Fruit fly (Drosophila melanogaster) whole organism, embryonic: ENCODE measurements around the gene CG5805.

Experiments
- Asciz ChIP-seq: fragments of 200-800 bp; sonication (Bioruptor generic); optimal IDR thresholded peaks from 2 replicates; lab custom pipeline; 2017; ENCODE audit warnings: missing biosample characterization, mild to moderate bottlenecking, missing genetic modification characterization, missing genetic modification reagents
- CG10274 ChIP-seq: fragments of 200-800 bp; sonication (Bioruptor generic); optimal IDR thresholded peaks from 3 replicates; lab custom pipeline; 2017; ENCODE audit warnings: missing biosample characterization, mild to moderate bottlenecking, missing genetic modification characterization
- CG10431 ChIP-seq: fragments of 200-800 bp; sonication (Bioruptor generic); optimal IDR thresholded peaks from 3 replicates; lab custom pipeline; 2018; ENCODE audit warnings: missing biosample characterization, mild to moderate bottlenecking, missing genetic modification characterization
- CG10462 ChIP-seq: fragments of 200-800 bp; sonication (Bioruptor generic); optimal IDR thresholded peaks from 2 replicates; lab custom pipeline; 2016; ENCODE audit warnings: missing biosample characterization, missing genetic modification characterization
- CG10565 ChIP-seq: fragments of 200-800 bp; sonication (Bioruptor generic); optimal IDR thresholded peaks from 3 replicates; lab custom pipeline; 2016; ENCODE audit warnings: missing biosample characterization, mild to moderate bottlenecking, missing genetic modification characterization
- CG10654 ChIP-seq: fragments of 200-800 bp; sonication (Bioruptor generic); optimal IDR thresholded peaks from 2 replicates; lab custom pipeline; 2016; ENCODE audit warnings: missing biosample characterization, missing genetic modification characterization
- CG11093 ChIP-seq: fragments of 200-800 bp; sonication (Bioruptor generic); IDR thresholded peaks from 3 replicates; pipeline ENCODE4 v1.3.6; 2022; ENCODE audit warnings: missing biosample characterization, missing genetic modification characterization
- CG11696 ChIP-seq: fragments of 200-800 bp; sonication (Bioruptor generic); IDR thresholded peaks from 2 replicates; pipeline ENCODE4 v1.3.6; 2022; ENCODE audit warnings: missing biosample characterization, missing genetic modification characterization
- CG12744 ChIP-seq: fragments of 200-800 bp; sonication (Bioruptor generic); optimal IDR thresholded peaks from 2 replicates; lab custom pipeline; 2016; ENCODE audit warnings: missing biosample characterization, missing genetic modification characterization
- CG12942 ChIP-seq: fragments of 200-800 bp; sonication (Bioruptor generic); optimal IDR thresholded peaks from 3 replicates; lab custom pipeline; 2016; ENCODE audit warnings: missing biosample characterization, missing genetic modification characterization
- CG15514 ChIP-seq: fragments of 200-800 bp; sonication (Bioruptor generic); optimal IDR thresholded peaks from 3 replicates; lab custom pipeline; 2017; ENCODE audit warnings: missing biosample characterization, missing genetic modification characterization, mild to moderate bottlenecking, moderate library complexity, missing genetic modification reagents
- CG17186 ChIP-seq: fragments of 200-800 bp; sonication (Bioruptor generic); optimal IDR thresholded peaks from 3 replicates; lab custom pipeline; 2017; ENCODE audit warnings: missing biosample characterization, missing genetic modification reagents, missing genetic modification characterization
- CG17361 ChIP-seq: fragments of 200-800 bp; sonication (Bioruptor generic); IDR thresholded peaks from 3 replicates; pipeline ENCODE4 v1.3.6; 2022; ENCODE audit warnings: missing biosample characterization, missing genetic modification characterization
- CG17612 ChIP-seq: fragments of 200-800 bp; sonication (Bioruptor generic); IDR thresholded peaks from 2 replicates; pipeline ENCODE4 v1.3.6; 2022; ENCODE audit warnings: missing biosample characterization, missing genetic modification characterization
- CG2678 ChIP-seq: fragments of 200-800 bp; sonication (Bioruptor generic); optimal IDR thresholded peaks from 3 replicates; lab custom pipeline; 2019; ENCODE audit warnings: missing biosample characterization, mild to moderate bottlenecking, missing genetic modification characterization, moderate library complexity
- CG33213 ChIP-seq: fragments of 200-800 bp; sonication (Bioruptor generic); optimal IDR thresholded peaks from 3 replicates; lab custom pipeline; 2016; ENCODE audit warnings: missing biosample characterization, missing genetic modification characterization
- CG4282 ChIP-seq: fragments of 200-800 bp; sonication (Bioruptor generic); optimal IDR thresholded peaks from 2 replicates; lab custom pipeline; 2016; ENCODE audit warnings: missing biosample characterization, missing genetic modification characterization
- CG4404 ChIP-seq: fragments of 200-800 bp; sonication (Bioruptor generic); IDR thresholded peaks from 2 replicates; pipeline ENCODE4 v1.3.6; 2022; ENCODE audit warnings: missing biosample characterization, missing genetic modification characterization
- CG6254 ChIP-seq: fragments of 200-800 bp; sonication (Bioruptor generic); optimal IDR thresholded peaks from 3 replicates; lab custom pipeline; 2017; ENCODE audit warnings: mild to moderate bottlenecking, missing biosample characterization, missing genetic modification reagents, missing genetic modification characterization
- CG7357 ChIP-seq: fragments of 200-800 bp; sonication (Bioruptor generic); IDR thresholded peaks from 3 replicates; pipeline ENCODE4 v1.3.6; 2022; ENCODE audit warnings: missing biosample characterization, missing genetic modification characterization
- CG7372 ChIP-seq: fragments of 200-800 bp; sonication (Bioruptor generic); IDR thresholded peaks from 2 replicates; pipeline ENCODE4 v1.3.6; 2022; ENCODE audit warnings: missing biosample characterization, missing genetic modification characterization
- CTCF ChIP-seq: fragments of 200-800 bp; sonication (Bioruptor generic); optimal IDR thresholded peaks from 2 replicates; lab custom pipeline; 2017; ENCODE audit warnings: missing biosample characterization, mild to moderate bottlenecking, missing genetic modification characterization, moderate library complexity
- Dad ChIP-seq: fragments of 200-800 bp; sonication (Bioruptor generic); optimal IDR thresholded peaks from 3 replicates; lab custom pipeline; 2016; ENCODE audit warnings: missing biosample characterization, missing genetic modification characterization
- Deaf1 ChIP-seq: fragments of 200-800 bp; optimal IDR thresholded peaks from 3 replicates; lab custom pipeline; 2019; ENCODE audit warnings: missing biosample characterization, mild to moderate bottlenecking, missing genetic modification characterization, moderate library complexity
- Doc2 ChIP-seq: fragments of 200-800 bp; sonication (Bioruptor generic); IDR thresholded peaks from 2 replicates; pipeline ENCODE4 v1.3.6; 2022; ENCODE audit warnings: missing biosample characterization, missing genetic modification characterization
- Eip74EF ChIP-seq, 2 experiments: fragments of 200-800 bp in 1 of 2; fragments of >200 bp in 1 of 2; sonication (Bioruptor generic) in 1 of 2; optimal IDR thresholded peaks; 2 replicates each; lab custom pipeline; 2017 to 2019; ENCODE audit warnings: missing biosample characterization in 2 of 2, missing genetic modification characterization in 2 of 2, mild to moderate bottlenecking in 1 of 2, moderate library complexity in 1 of 2
- GATAe ChIP-seq: fragments of 200-800 bp; sonication (Bioruptor generic); conservative IDR thresholded peaks from 2 replicates; pipeline ENCODE4 v1.3.6; 2022; ENCODE audit warnings: missing biosample characterization, missing genetic modification characterization
- Gug ChIP-seq: fragments of 200-800 bp; sonication (Bioruptor generic); IDR thresholded peaks from 4 replicates; pipeline ENCODE4 v1.3.6; 2022; ENCODE audit warnings: missing biosample characterization, missing genetic modification characterization
- H2.0 ChIP-seq: fragments of 200-800 bp; sonication (Bioruptor generic); IDR thresholded peaks from 2 replicates; pipeline ENCODE4 v1.3.6; 2022; ENCODE audit warnings: missing biosample characterization, missing genetic modification characterization
- Hmr ChIP-seq: fragments of 200-800 bp; sonication (Bioruptor generic); optimal IDR thresholded peaks from 3 replicates; lab custom pipeline; 2017; ENCODE audit warnings: mild to moderate bottlenecking, missing biosample characterization, missing genetic modification reagents, missing genetic modification characterization
- Myb ChIP-seq: fragments of 200-800 bp; sonication (Bioruptor generic); optimal IDR thresholded peaks from 2 replicates; lab custom pipeline; 2016; ENCODE audit warnings: missing biosample characterization, missing genetic modification characterization
- NC2β ChIP-seq: fragments of 200-800 bp; sonication (Bioruptor generic); optimal IDR thresholded peaks from 2 replicates; lab custom pipeline; 2016; ENCODE audit warnings: missing biosample characterization, missing genetic modification characterization
- Nf-YB ChIP-seq: fragments of 200-800 bp; sonication (Bioruptor generic); optimal IDR thresholded peaks from 3 replicates; lab custom pipeline; 2019; ENCODE audit warnings: missing biosample characterization, mild to moderate bottlenecking, missing genetic modification characterization, moderate library complexity
- Six4 ChIP-seq: fragments of 200-800 bp; sonication (Bioruptor generic); optimal IDR thresholded peaks from 2 replicates; lab custom pipeline; 2016; ENCODE audit warnings: missing biosample characterization, missing genetic modification characterization
- Sox100B ChIP-seq: fragments of 200-800 bp; sonication (Bioruptor generic); optimal IDR thresholded peaks from 3 replicates; lab custom pipeline; 2018; ENCODE audit warnings: missing biosample characterization, mild to moderate bottlenecking, missing genetic modification characterization
- Sry-β ChIP-seq: fragments of 200-800 bp; sonication (Bioruptor generic); optimal IDR thresholded peaks from 2 replicates; lab custom pipeline; 2018; ENCODE audit warnings: missing biosample characterization, mild to moderate bottlenecking, missing genetic modification characterization, moderate library complexity
- chn ChIP-seq: fragments of 200-800 bp; sonication (Bioruptor generic); optimal IDR thresholded peaks from 2 replicates; lab custom pipeline; 2016; ENCODE audit warnings: missing biosample characterization, missing genetic modification characterization
- crol ChIP-seq: fragments of 200-800 bp; sonication (Bioruptor generic); IDR thresholded peaks from 2 replicates; pipeline ENCODE4 v1.3.6; 2022; ENCODE audit warnings: missing biosample characterization, missing genetic modification characterization
- emc ChIP-seq: fragments of 200-800 bp; sonication (Bioruptor generic); optimal IDR thresholded peaks from 2 replicates; lab custom pipeline; 2016; ENCODE audit warnings: missing biosample characterization, missing genetic modification characterization
- ems ChIP-seq: fragments of 200-800 bp; sonication (Bioruptor generic); optimal IDR thresholded peaks from 3 replicates; lab custom pipeline; 2016; ENCODE audit warnings: missing biosample characterization, missing genetic modification characterization
- fd3F ChIP-seq: fragments of 200-800 bp; sonication (Bioruptor generic); optimal IDR thresholded peaks from 2 replicates; lab custom pipeline; 2018; ENCODE audit warnings: missing biosample characterization, mild to moderate bottlenecking, missing genetic modification characterization, moderate library complexity
- h ChIP-seq: fragments of >200 bp; optimal IDR thresholded peaks from 2 replicates; lab custom pipeline; 2017
- kah ChIP-seq: fragments of 200-800 bp; sonication (Bioruptor generic); optimal IDR thresholded peaks from 2 replicates; lab custom pipeline; 2018; ENCODE audit warnings: missing biosample characterization, mild to moderate bottlenecking, missing genetic modification characterization
- lbe ChIP-seq: fragments of 200-800 bp; sonication (Bioruptor generic); optimal IDR thresholded peaks from 2 replicates; lab custom pipeline; 2016; ENCODE audit warnings: missing biosample characterization, mild to moderate bottlenecking, missing genetic modification characterization
- lola ChIP-seq, 3 experiments: fragments of >200 bp in 2 of 3; fragments of 200-800 bp in 1 of 3; sonication (Bioruptor generic) in 1 of 3; optimal IDR thresholded peaks; 2 replicates each; lab custom pipeline; 2017 to 2019; ENCODE audit warnings: missing biosample characterization in 3 of 3, missing genetic modification characterization in 3 of 3, mild to moderate bottlenecking in 1 of 3, moderate library complexity in 1 of 3
- mirr ChIP-seq: fragments of 200-800 bp; sonication (Bioruptor generic); optimal IDR thresholded peaks from 3 replicates; lab custom pipeline; 2018; ENCODE audit warnings: missing biosample characterization, mild to moderate bottlenecking, missing genetic modification characterization
- otp ChIP-seq: fragments of 200-800 bp; sonication (Bioruptor generic); IDR thresholded peaks from 3 replicates; pipeline ENCODE4, ENCODE4 v1.3.6; 2022; ENCODE audit warnings: missing biosample characterization, missing genetic modification characterization
- peb ChIP-seq: fragments of 200-800 bp; sonication (Bioruptor generic); IDR thresholded peaks from 2 replicates; pipeline ENCODE4 v1.3.6; 2022; ENCODE audit warnings: missing biosample characterization, missing genetic modification characterization
- pum ChIP-seq: fragments of 200-800 bp; sonication (Bioruptor generic); optimal IDR thresholded peaks from 2 replicates; lab custom pipeline; 2016; ENCODE audit warnings: missing biosample characterization, missing genetic modification characterization
- ranshi ChIP-seq: fragments of 200-800 bp; sonication (Bioruptor generic); IDR thresholded peaks from 2 replicates; pipeline ENCODE4 v1.3.6; 2022; ENCODE audit warnings: missing biosample characterization, missing genetic modification characterization
- tin ChIP-seq: fragments of 200-800 bp; sonication (Bioruptor generic); optimal IDR thresholded peaks from 3 replicates; lab custom pipeline; 2016; ENCODE audit warnings: missing biosample characterization, missing genetic modification characterization
- tna ChIP-seq: fragments of 200-800 bp; sonication (Bioruptor generic); IDR thresholded peaks from 2 replicates; pipeline ENCODE4 v1.3.6; 2022; ENCODE audit warnings: missing biosample characterization, missing genetic modification characterization; ENCODE audit not compliant: partially characterized antibody
- z ChIP-seq: fragments of 200-800 bp; sonication (Bioruptor generic); IDR thresholded peaks from 3 replicates; pipeline ENCODE4 v1.3.6; 2022; ENCODE audit warnings: missing biosample characterization, missing genetic modification characterization

CG5805 gene

DNA sequence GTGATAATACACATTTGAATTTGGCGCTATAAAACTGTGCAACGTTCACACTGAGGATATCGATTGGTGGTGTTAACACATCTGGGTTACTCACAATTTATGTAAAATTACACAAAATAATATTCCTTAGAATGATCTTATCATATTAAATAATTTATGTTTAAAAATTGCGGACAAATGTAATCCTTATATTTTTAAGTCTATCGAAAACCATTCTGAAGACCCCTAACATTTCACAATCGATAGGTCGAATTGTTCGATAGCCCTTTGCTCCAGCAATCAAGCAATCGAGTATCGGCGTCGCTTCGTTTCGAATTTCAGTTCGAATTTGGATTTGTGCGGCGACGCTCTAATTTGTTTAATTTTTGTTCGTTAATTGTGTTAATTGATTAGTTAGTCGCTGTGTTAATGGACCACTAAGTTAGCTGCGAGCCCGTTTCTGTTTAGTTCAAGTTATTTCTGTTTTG is 33.6 kb downstream of the CG5805 start, which contains the start of gene asp (continued):
- TF ChIP-seq tna (GFP tag; lab: Robert Waterston, UW) (peak; percentile 77; the same call in 1 of the 2 replicates), Sox100B (no peak), CG17612 (GFP tag; lab: Robert Waterston, UW) (no peak), NC2β (GFP tag; lab: Kevin White, UChicago) (no peak), ems (GFP tag; lab: Kevin White, UChicago) (peak; percentile 24), chn (no peak), CG11696 (GFP tag; lab: Robert Waterston, UW) (no peak), crol (GFP tag; lab: Robert Waterston, UW) (no peak), CG12744 (GFP tag; lab: Kevin White, UChicago) (no peak), Nf-YB (no peak), h (lab: Kevin White, UChicago) (no peak), CG12942 (GFP tag; lab: Kevin White, UChicago) (no peak), Dad (GFP tag; lab: Kevin White, UChicago) (no peak), tin (peak; percentile 47), lola (GFP tag; optimal IDR thresholded peaks at IDR 0.05; lab: Kevin White, UChicago) (no peak), CG4282 (no peak), CG7357 (peak; percentile 81), CG10431 (GFP tag; lab: Kevin White, UChicago) (no peak), pum (no peak), CG2678 (tag; lab: Kevin White, UChicago) (no peak), GATAe (GFP tag; lab: Robert Waterston, UW) (no peak), otp (GFP tag; lab: Robert Waterston, UW) (no peak), peb (GFP tag; lab: Robert Waterston, UW) (no peak), z (GFP tag; lab: Robert Waterston, UW) (no peak), ranshi (GFP tag; lab: Robert Waterston, UW) (no peak), CG4404 (GFP tag; lab: Robert Waterston, UW) (no peak), CG17186 (GFP tag; lab: Kevin White, UChicago) (peak; percentile 67), H2.0 (GFP tag; lab: Robert Waterston, UW) (no peak), CG11093 (GFP tag; lab: Robert Waterston, UW) (no peak), Asciz (GFP tag; lab: Kevin White, UChicago) (no peak), CG15514 (peak; percentile 56), CTCF (GFP tag; lab: Kevin White, UChicago) (no peak), mirr (GFP tag; lab: Kevin White, UChicago) (no peak), CG33213 (GFP tag; lab: Kevin White, UChicago) (no peak), Doc2 (no peak), Eip74EF (GFP tag; optimal IDR thresholded peaks at IDR 0.05; lab: Kevin White, UChicago) (no peak), Gug (GFP tag; lab: Robert Waterston, UW) (no peak), Myb (GFP tag; lab: Kevin White, UChicago) (peak; percentile 68), CG17361 (GFP tag; lab: Robert Waterston, UW) (no peak), kah (GFP tag; lab: Kevin White, UChicago) (no peak), Deaf1 (tag; lab: Kevin White, UChicago) (no peak), CG10654 (GFP tag; lab: Kevin White, UChicago) (no peak), CG10274 (GFP tag; lab: Kevin White, UChicago) (no peak), fd3F (GFP tag; lab: Kevin White, UChicago) (no peak), Hmr (no peak), CG7372 (no peak), lbe (GFP tag; lab: Kevin White, UChicago) (no peak), CG6254 (GFP tag; lab: Kevin White, UChicago) (no peak), Six4 (GFP tag; lab: Kevin White, UChicago) (peak; percentile 47), Sry-β (GFP tag; lab: Kevin White, UChicago) (no peak), CG10565 (GFP tag; lab: Kevin White, UChicago) (no peak), emc (GFP tag; lab: Kevin White, UChicago) (no peak), CG10462 (GFP tag; lab: Kevin White, UChicago) (no peak)
